Worm (Caenorhabditis elegans) whole organism, L4 larva: Measurements from ENCODE around the gene F57F5.3.

Experiments used
- D1046.2 ChIP-seq: fragments of 200-800 bp; sonication (Bioruptor generic); IDR thresholded peaks from 2 replicates; pipeline ENCODE4 v1.3.6; 2022; ENCODE audit warnings: missing genetic modification characterization, missing compliant biosample characterization
- F44E2.7 ChIP-seq: fragments of 200-800 bp; sonication (Bioruptor generic); IDR thresholded peaks from 2 replicates; pipeline ENCODE4 v2.1.2; 2022; ENCODE audit warnings: missing genetic modification characterization, missing compliant biosample characterization
- Y48G9A.11 ChIP-seq: fragments of 200-800 bp; sonication (Bioruptor generic); IDR thresholded peaks from 2 replicates; pipeline ENCODE4 v1.3.6; 2022; ENCODE audit warnings: missing genetic modification reagents, missing genetic modification characterization, missing compliant biosample characterization
- Y5F2A.4 ChIP-seq: fragments of 200-800 bp; sonication (Bioruptor generic); optimal IDR thresholded peaks from 2 replicates; lab custom pipeline; 2018; ENCODE audit warnings: mild to moderate bottlenecking, missing genetic modification characterization, missing compliant biosample characterization
- Y75B8A.6 ChIP-seq: fragments of 200-800 bp; sonication (Bioruptor generic); IDR thresholded peaks from 2 replicates; pipeline ENCODE4 v1.3.6; 2022; ENCODE audit warnings: missing genetic modification reagents, missing genetic modification characterization, missing compliant biosample characterization
- ZK546.5 ChIP-seq, 2 experiments: sonication (generic microtip); optimal IDR thresholded peaks; 2 replicates each; lab custom pipeline; 2017; ENCODE audit warnings: missing biosample characterization in 2 of 2, missing genetic modification characterization in 2 of 2
- aha-1 ChIP-seq: fragments of 150-350 bp; peaks from one replicate; lab custom pipeline; 2014; ENCODE audit warnings: missing biosample characterization, missing genetic modification characterization
- arid-1 ChIP-seq: fragments of 200-800 bp; sonication (Bioruptor generic); conservative IDR thresholded peaks from 2 replicates; pipeline ENCODE4 v1.3.6; 2022; ENCODE audit warnings: missing genetic modification reagents, missing genetic modification characterization, missing compliant biosample characterization
- attf-4 ChIP-seq: sonication (generic microtip); optimal IDR thresholded peaks from 3 replicates; lab custom pipeline; 2017; ENCODE audit warnings: missing biosample characterization, missing genetic modification characterization
- ceh-32 ChIP-seq: sonication (generic microtip); optimal IDR thresholded peaks from 2 replicates; lab custom pipeline; 2016; ENCODE audit warnings: mild to moderate bottlenecking, missing genetic modification characterization, missing compliant biosample characterization; ENCODE audit not compliant: poor library complexity
- ceh-62 ChIP-seq: sonication (generic microtip); optimal IDR thresholded peaks from 2 replicates; lab custom pipeline; 2017; ENCODE audit warnings: missing biosample characterization, missing genetic modification characterization
- ceh-82 ChIP-seq: sonication (generic microtip); optimal IDR thresholded peaks from 2 replicates; lab custom pipeline; 2017; ENCODE audit warnings: missing biosample characterization, missing genetic modification characterization
- ces-1 ChIP-seq: fragments of 150-350 bp; sonication (generic microtip); optimal IDR thresholded peaks from 4 replicates; lab custom pipeline; 2014; ENCODE audit warnings: missing biosample characterization, missing genetic modification reagents, missing genetic modification characterization
- cey-2 ChIP-seq: sonication (generic microtip); optimal IDR thresholded peaks from 3 replicates; lab custom pipeline; 2017; ENCODE audit warnings: missing genetic modification characterization, mild to moderate bottlenecking, missing compliant biosample characterization, antibody characterized with exemption, borderline replicate concordance; ENCODE audit not compliant: insufficient read depth
- daf-12 ChIP-seq: fragments of 150-350 bp; optimal IDR thresholded peaks from 2 replicates; lab custom pipeline; 2014; ENCODE audit warnings: missing biosample characterization, missing genetic modification reagents, missing genetic modification characterization
- daf-19 ChIP-seq: fragments of 200-800 bp; sonication (Bioruptor generic); conservative IDR thresholded peaks from 2 replicates; pipeline ENCODE4 v1.3.6; 2022; ENCODE audit warnings: missing genetic modification characterization, missing compliant biosample characterization
- daf-8 ChIP-seq: fragments of 200-800 bp; sonication (Bioruptor generic); IDR thresholded peaks from 2 replicates; pipeline ENCODE4 v1.3.6; 2022; ENCODE audit warnings: missing genetic modification characterization, missing compliant biosample characterization
- dmd-6 ChIP-seq: fragments of 200-800 bp; sonication (Bioruptor generic); IDR thresholded peaks from 2 replicates; pipeline ENCODE4 v1.3.6; 2022; ENCODE audit warnings: missing genetic modification reagents, missing genetic modification characterization, missing compliant biosample characterization
- dpl-1 ChIP-seq: fragments of 150-350 bp; optimal IDR thresholded peaks from 2 replicates; lab custom pipeline; 2014; ENCODE audit warnings: missing biosample characterization, missing genetic modification reagents, missing genetic modification characterization
- duxl-1 ChIP-seq: sonication (generic microtip); optimal IDR thresholded peaks from 2 replicates; lab custom pipeline; 2016; ENCODE audit warnings: mild to moderate bottlenecking, missing genetic modification characterization, moderate library complexity, missing compliant biosample characterization; ENCODE audit not compliant: poor library complexity
- egl-27 ChIP-seq: sonication (generic microtip); optimal IDR thresholded peaks from 3 replicates; lab custom pipeline; 2017; ENCODE audit warnings: missing biosample characterization, missing genetic modification reagents, missing genetic modification characterization
- fkh-10 ChIP-seq: fragments of 150-350 bp; optimal IDR thresholded peaks from 2 replicates; lab custom pipeline; 2014; ENCODE audit warnings: missing biosample characterization, missing genetic modification reagents, missing genetic modification characterization
- fos-1 ChIP-seq: fragments of 150-350 bp; optimal IDR thresholded peaks from 2 replicates; lab custom pipeline; 2014; ENCODE audit warnings: missing biosample characterization, missing genetic modification characterization
- gei-8 ChIP-seq: fragments of 200-800 bp; sonication (Bioruptor generic); optimal IDR thresholded peaks from 2 replicates; lab custom pipeline; 2018; ENCODE audit warnings: mild to moderate bottlenecking, missing genetic modification characterization, missing compliant biosample characterization
- hif-1 ChIP-seq, 2 experiments: sonication (generic microtip); optimal IDR thresholded peaks; 2 replicates each; lab custom pipeline; 2016 to 2017; ENCODE audit warnings: missing compliant biosample characterization in 2 of 2, missing genetic modification characterization in 2 of 2, missing genetic modification reagents in 2 of 2, missing genotype in 2 of 2, mild to moderate bottlenecking in 1 of 2
- hmg-1.1 ChIP-seq: fragments of 200-800 bp; sonication (Bioruptor generic); IDR thresholded peaks from 2 replicates; pipeline ENCODE4 v1.3.6; 2022; ENCODE audit warnings: missing genetic modification reagents, missing genetic modification characterization, missing compliant biosample characterization
- lin-38 ChIP-seq: fragments of 200-800 bp; sonication (Bioruptor generic); IDR thresholded peaks from 2 replicates; pipeline ENCODE4 v1.3.6; 2022; ENCODE audit warnings: missing genetic modification reagents, missing genetic modification characterization, missing compliant biosample characterization
- lin-39 ChIP-seq: fragments of 150-350 bp; optimal IDR thresholded peaks from 2 replicates; lab custom pipeline; 2014; ENCODE audit warnings: missing biosample characterization, missing genetic modification reagents, missing genetic modification characterization
- madf-5 ChIP-seq, 2 experiments: fragments of 200-800 bp; sonication (Bioruptor generic); IDR thresholded peaks; 2 replicates each; pipeline ENCODE4 v1.3.6; 2022; ENCODE audit warnings: missing compliant biosample characterization in 2 of 2, missing genetic modification characterization in 2 of 2
- mdl-1 ChIP-seq, 2 experiments: fragments of 150-350 bp in 1 of 2; sonication (generic microtip) in 1 of 2; optimal IDR thresholded peaks; 2 replicates each; lab custom pipeline; 2014 to 2017; ENCODE audit warnings: missing biosample characterization in 2 of 2, missing genetic modification characterization in 2 of 2
- mdt-29 ChIP-seq: fragments of 200-800 bp; sonication (Bioruptor generic); IDR thresholded peaks from 2 replicates; pipeline ENCODE4 v1.3.6; 2022; ENCODE audit warnings: missing genetic modification reagents, missing genetic modification characterization, missing compliant biosample characterization
- mep-1 ChIP-seq: fragments of 150-350 bp; sonication (generic microtip); optimal IDR thresholded peaks from 3 replicates; lab custom pipeline; 2014; ENCODE audit warnings: missing biosample characterization, missing genetic modification characterization
- nhr-102 ChIP-seq: sonication (generic microtip); optimal IDR thresholded peaks from 2 replicates; lab custom pipeline; 2016; ENCODE audit warnings: mild to moderate bottlenecking, missing genetic modification characterization, moderate library complexity, missing compliant biosample characterization
- nhr-11 ChIP-seq: fragments of 150-350 bp; optimal IDR thresholded peaks from 2 replicates; lab custom pipeline; 2014; ENCODE audit warnings: missing biosample characterization, missing genetic modification characterization
- nhr-25 ChIP-seq: sonication (generic microtip); optimal IDR thresholded peaks from 2 replicates; lab custom pipeline; 2017; ENCODE audit warnings: missing genetic modification characterization, mild to moderate bottlenecking, missing compliant biosample characterization, antibody characterized with exemption, moderate library complexity, borderline replicate concordance; ENCODE audit not compliant: insufficient read depth
- nhr-41 ChIP-seq: fragments of 200-800 bp; sonication (Bioruptor generic); IDR thresholded peaks from 2 replicates; pipeline ENCODE4 v1.3.6; 2022; ENCODE audit warnings: missing genetic modification reagents, missing genetic modification characterization, missing compliant biosample characterization
- nhr-42 ChIP-seq: fragments of 200-800 bp; sonication (Bioruptor generic); IDR thresholded peaks from 2 replicates; pipeline ENCODE4 v1.3.6; 2022; ENCODE audit warnings: missing genetic modification characterization, missing compliant biosample characterization
- nhr-76 ChIP-seq: fragments of 150-350 bp; optimal IDR thresholded peaks from 2 replicates; lab custom pipeline; 2014; ENCODE audit warnings: missing biosample characterization, missing genetic modification characterization
- pha-4 ChIP-seq, 2 experiments: fragments of 150-350 bp in 1 of 2; fragments of 200-800 bp in 1 of 2; sonication (Bioruptor generic) in 1 of 2; IDR thresholded peaks in 1 of 2; optimal IDR thresholded peaks in 1 of 2; 2 replicates each; pipeline versions ENCODE4 v1.3.6 to Lab custom; 2014 to 2022; ENCODE audit warnings: missing genetic modification characterization in 2 of 2, missing genetic modification reagents in 2 of 2, missing biosample characterization in 1 of 2, missing compliant biosample characterization in 1 of 2
- php-3 ChIP-seq: fragments of 200-800 bp; sonication (Bioruptor generic); IDR thresholded peaks from 2 replicates; pipeline ENCODE4 v1.3.6; 2022; ENCODE audit warnings: missing genetic modification reagents, missing genetic modification characterization, missing compliant biosample characterization
- rbr-2 ChIP-seq: sonication (generic microtip); optimal IDR thresholded peaks from 2 replicates; lab custom pipeline; 2016; ENCODE audit warnings: missing genotype, missing genetic modification characterization, missing compliant biosample characterization
- set-16 ChIP-seq: fragments of 200-800 bp; sonication (Bioruptor generic); IDR thresholded peaks from 2 replicates; pipeline ENCODE4 v1.3.6; 2022; ENCODE audit warnings: missing genetic modification reagents, missing genetic modification characterization, missing compliant biosample characterization
- snpc-1.2 ChIP-seq: fragments of 200-800 bp; sonication (Bioruptor generic); IDR thresholded peaks from 2 replicates; pipeline ENCODE4 v1.3.6; 2022; ENCODE audit warnings: missing genetic modification reagents, missing genetic modification characterization, missing compliant biosample characterization
- snpc-4 ChIP-seq: fragments of 150-350 bp; optimal IDR thresholded peaks from 2 replicates; lab custom pipeline; 2014; ENCODE audit warnings: missing biosample characterization, missing genetic modification characterization
- spr-3 ChIP-seq: fragments of 200-800 bp; sonication (Bioruptor generic); optimal IDR thresholded peaks from 2 replicates; lab custom pipeline; 2018; ENCODE audit warnings: mild to moderate bottlenecking, missing genetic modification characterization, missing compliant biosample characterization
- tra-1 ChIP-seq: fragments of 200-800 bp; sonication (Bioruptor generic); IDR thresholded peaks from 2 replicates; pipeline ENCODE4 v1.3.6; 2022; ENCODE audit warnings: missing genetic modification reagents, missing genetic modification characterization, missing compliant biosample characterization
- unc-130 ChIP-seq: sonication (generic microtip); optimal IDR thresholded peaks from 2 replicates; lab custom pipeline; 2016; ENCODE audit warnings: missing genetic modification reagents, missing genetic modification characterization, missing compliant biosample characterization
- unc-39 ChIP-seq: sonication (generic microtip); optimal IDR thresholded peaks from 2 replicates; lab custom pipeline; 2017; ENCODE audit warnings: missing biosample characterization, missing genetic modification characterization
- zag-1 ChIP-seq: fragments of 150-350 bp; optimal IDR thresholded peaks from 2 replicates; lab custom pipeline; 2014; ENCODE audit warnings: missing biosample characterization, missing genetic modification characterization
- zfp-3 ChIP-seq: fragments of 200-800 bp; sonication (Bioruptor generic); conservative IDR thresholded peaks from 2 replicates; pipeline ENCODE4 v1.3.6; 2022; ENCODE audit warnings: missing genetic modification reagents, missing genetic modification characterization, missing compliant biosample characterization
- zip-2 ChIP-seq: fragments of 150-350 bp; optimal IDR thresholded peaks from 2 replicates; lab custom pipeline; 2014; ENCODE audit warnings: missing biosample characterization, missing genetic modification characterization

F57F5.3 gene

DNA sequence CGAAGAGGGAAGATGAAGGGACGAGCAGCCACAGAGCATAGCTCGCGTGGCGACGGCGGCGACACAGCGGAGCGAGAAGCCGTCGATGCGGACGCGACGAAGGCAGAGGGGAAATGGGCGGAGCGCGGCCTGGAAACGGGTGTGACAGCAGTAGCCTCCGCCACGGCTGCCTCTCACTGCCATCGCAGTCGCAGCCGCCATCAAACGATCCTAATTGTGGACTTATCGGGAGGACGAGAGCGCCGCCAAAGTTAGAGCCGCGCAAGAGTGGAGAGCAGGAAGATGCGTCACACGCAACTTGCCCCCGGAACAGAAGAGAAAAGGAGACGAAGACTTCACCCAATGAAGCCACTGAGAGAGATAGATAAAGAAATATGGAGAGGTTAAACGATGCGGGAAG, 17.9 kb upstream of the F57F5.3 start:
- no peak for TF ChIP-seq nhr-41 (GFP tag; lab: Robert Waterston, UW)
- TF ChIP-seq ceh-82 = no peak
- TF ChIP-seq nhr-25 (tag; lab: Kevin White, UChicago) = no peak
- TF ChIP-seq unc-39 (tag; lab: Kevin White, UChicago) = no peak
- TF ChIP-seq ZK546.5 (tag; optimal IDR thresholded peaks at IDR 0.05; lab: Kevin White, UChicago) = no peak
- 0 out of 2 replicates have a peak, but pooled peaks have one; percentile 5 for TF ChIP-seq Y48G9A.11 (GFP tag; lab: Robert Waterston, UW)
- no peak; the same call in 1 of the 2 replicates for TF ChIP-seq D1046.2 (GFP tag; lab: Robert Waterston, UW)
- TF ChIP-seq F44E2.7 (GFP tag; lab: Robert Waterston, UW) = no peak
- TF ChIP-seq cey-2 (tag; lab: Kevin White, UChicago) = no peak
- no peak for TF ChIP-seq attf-4 (tag; lab: Kevin White, UChicago)
- no peak for TF ChIP-seq daf-19 (GFP tag; lab: Robert Waterston, UW)
- TF ChIP-seq rbr-2 (tag; lab: Kevin White, UChicago) = peak; percentile 47
- no peak for TF ChIP-seq lin-39 (tag; lab: Kevin White, UChicago)
- no peak for TF ChIP-seq Y5F2A.4 (GFP tag; lab: Kevin White, UChicago)
- TF ChIP-seq zip-2 (tag; lab: Kevin White, UChicago) = no peak
- no peak for TF ChIP-seq nhr-102 (tag; lab: Kevin White, UChicago)
- TF ChIP-seq nhr-76 (tag; lab: Kevin White, UChicago) = no peak
- no peak for TF ChIP-seq dpl-1
- TF ChIP-seq lin-38 (GFP tag; lab: Robert Waterston, UW) = no peak
- no peak for TF ChIP-seq mdl-1 (tag; optimal IDR thresholded peaks at IDR 0.05; lab: Kevin White, UChicago)
- peak; percentile 98 for TF ChIP-seq aha-1 (tag; lab: Kevin White, UChicago)
- TF ChIP-seq arid-1 (GFP tag; lab: Robert Waterston, UW) = no peak; the same call in 1 of the 2 replicates
- no peak for TF ChIP-seq madf-5 (GFP tag; IDR thresholded peaks at IDR 0.05; lab: Robert Waterston, UW)
- TF ChIP-seq egl-27 = no peak
- no peak for TF ChIP-seq nhr-42 (GFP tag; lab: Robert Waterston, UW)
- no peak for TF ChIP-seq php-3 (GFP tag; lab: Robert Waterston, UW)
- no peak for TF ChIP-seq hif-1 (tag; optimal IDR thresholded peaks at IDR 0.05; lab: Kevin White, UChicago)
- no peak for TF ChIP-seq spr-3
- TF ChIP-seq nhr-11 (tag; lab: Kevin White, UChicago) = peak; percentile 2
- no peak for TF ChIP-seq snpc-4
- no peak for TF ChIP-seq zfp-3
- no peak for TF ChIP-seq daf-8 (GFP tag; lab: Robert Waterston, UW)
- peak; percentile 5 for TF ChIP-seq mep-1 (tag; lab: Kevin White, UChicago)
- peak; percentile 64; the same call in 1 of the 2 replicates for TF ChIP-seq hmg-1.1 (GFP tag; lab: Robert Waterston, UW)
- no peak for TF ChIP-seq mdt-29 (GFP tag; lab: Robert Waterston, UW)
- no peak for TF ChIP-seq unc-130 (GFP tag; lab: Kevin White, UChicago)
- no peak for TF ChIP-seq dmd-6
- peak; percentile 98 for TF ChIP-seq set-16 (GFP tag; lab: Robert Waterston, UW)
- TF ChIP-seq tra-1 (GFP tag; lab: Robert Waterston, UW) = no peak
- TF ChIP-seq ceh-32 (tag; lab: Kevin White, UChicago) = no peak
- no peak for TF ChIP-seq gei-8
- TF ChIP-seq daf-12 (tag; lab: Kevin White, UChicago) = no peak
- TF ChIP-seq ces-1 (GFP tag; lab: Kevin White, UChicago) = no peak
- TF ChIP-seq fkh-10 (GFP tag; lab: Kevin White, UChicago) = peak; percentile 47
- TF ChIP-seq pha-4 (GFP tag; IDR thresholded peaks at IDR 0.05; lab: Robert Waterston, UW) = no peak
- no peak for TF ChIP-seq pha-4 (tag; optimal IDR thresholded peaks at IDR 0.05; lab: Kevin White, UChicago)
- TF ChIP-seq duxl-1 = no peak
- TF ChIP-seq Y75B8A.6 (GFP tag; lab: Robert Waterston, UW) = no peak
- no peak for TF ChIP-seq fos-1 (tag; lab: Kevin White, UChicago)
- no peak for TF ChIP-seq ceh-62
- no peak; the same call in 1 of the 2 replicates for TF ChIP-seq snpc-1.2 (GFP tag; lab: Robert Waterston, UW)
- no peak for TF ChIP-seq zag-1 (tag; lab: Kevin White, UChicago)
